Worm (Caenorhabditis elegans) whole organism, midembryonic: ENCODE data around the gene Y26G10.1.

Experiments
- T22C8.4 ChIP-seq: fragments of 200-800 bp; sonication (Bioruptor generic); IDR thresholded peaks from 2 replicates; pipeline ENCODE4 v1.3.6; 2022; ENCODE audit warnings: missing genetic modification characterization, missing compliant biosample characterization
- flt-1 ChIP-seq: fragments of 200-800 bp; sonication (Bioruptor generic); IDR thresholded peaks from 2 replicates; pipeline ENCODE4 v1.3.6; 2022; ENCODE audit warnings: missing genetic modification characterization, missing compliant biosample characterization
- ztf-23 ChIP-seq: fragments of 200-800 bp; sonication (Bioruptor generic); IDR thresholded peaks from 2 replicates; pipeline ENCODE4 v1.3.6; 2022; ENCODE audit warnings: missing genetic modification reagents, missing genetic modification characterization, missing compliant biosample characterization

DNA sequence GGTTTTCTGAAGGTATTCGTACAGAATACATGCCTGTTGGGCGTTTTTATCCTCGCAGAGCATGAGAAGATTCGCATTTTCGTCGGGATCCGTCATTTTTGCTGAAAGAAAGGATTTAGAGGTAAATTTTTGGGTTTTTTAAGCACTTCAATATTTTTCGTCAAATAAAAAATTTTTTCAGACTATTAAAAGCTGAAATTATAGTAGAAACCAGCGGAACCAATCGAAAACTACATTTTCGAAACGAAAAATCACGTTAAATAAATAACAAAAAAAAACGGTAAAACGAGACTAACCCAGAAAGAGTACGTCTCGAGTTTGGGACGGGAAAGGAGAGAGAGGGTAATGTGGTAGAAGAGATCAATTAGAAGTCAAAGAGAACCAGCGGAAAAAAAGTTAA is 45.3 kb downstream of the Y26G10.1 start, which contains the start of gene fbxa-192:
- TF ChIP-seq T22C8.4 (no peak), ztf-23 (GFP tag; lab: Robert Waterston, UW) (no peak), flt-1 (GFP tag; lab: Robert Waterston, UW) (no peak)
